Worm (Caenorhabditis elegans) whole organism, mixed stage, embryonic: ENCODE results near the gene F26F4.12.

Experiments used
- ces-1 ChIP-seq: fragments of 150-350 bp; optimal IDR thresholded peaks from 2 replicates; lab custom pipeline; 2014; ENCODE audit warnings: missing biosample characterization, missing genetic modification reagents, missing genetic modification characterization
- lin-13 ChIP-seq: fragments of 150-350 bp; optimal IDR thresholded peaks from 2 replicates; lab custom pipeline; 2014; ENCODE audit warnings: missing biosample characterization, missing genetic modification characterization
- nhr-237 ChIP-seq: fragments of 150-350 bp; optimal IDR thresholded peaks from 2 replicates; lab custom pipeline; 2014; ENCODE audit warnings: missing biosample characterization, missing genetic modification characterization
- sptf-1 ChIP-seq: sonication (generic microtip); optimal IDR thresholded peaks from 2 replicates; lab custom pipeline; 2017; ENCODE audit warnings: mild to moderate bottlenecking, missing genetic modification characterization, moderate library complexity, missing compliant biosample characterization
- unc-39 ChIP-seq: fragments of 150-350 bp; optimal IDR thresholded peaks from 2 replicates; lab custom pipeline; 2014; ENCODE audit warnings: missing biosample characterization, missing genetic modification characterization
- ztf-11 ChIP-seq: fragments of 150-350 bp; optimal IDR thresholded peaks from 2 replicates; lab custom pipeline; 2014; ENCODE audit warnings: missing biosample characterization, missing genetic modification characterization

- TF ChIP-seq unc-39 (tag; lab: Kevin White, UChicago) (no peak), sptf-1 (tag; lab: Kevin White, UChicago) (no peak), nhr-237 (tag; lab: Kevin White, UChicago) (no peak), lin-13 (tag; lab: Kevin White, UChicago) (no peak), ces-1 (GFP tag; lab: Kevin White, UChicago) (no peak), ztf-11 (no peak)
These were observed 22.4 kb upstream of the F26F4.12 start, which contains the start of the genes C26E6.12 and eri-9 for ce11 chrIII:4932203-4932699.
